Fruit fly (Drosophila melanogaster) whole organism, embryonic: ENCODE results near the gene CG10089.

Experiments
- Antp ChIP-seq: fragments of 200-800 bp; sonication (Bioruptor generic); optimal IDR thresholded peaks from 3 replicates; lab custom pipeline; 2016; ENCODE audit warnings: missing biosample characterization, missing genetic modification characterization
- CG11398 ChIP-seq: fragments of 200-800 bp; sonication (Bioruptor generic); optimal IDR thresholded peaks from 2 replicates; lab custom pipeline; 2016; ENCODE audit warnings: missing biosample characterization, missing genetic modification characterization
- CG14441 ChIP-seq: fragments of 200-800 bp; sonication (Bioruptor generic); IDR thresholded peaks from 2 replicates; pipeline ENCODE4 v1.3.6; 2022; ENCODE audit warnings: missing biosample characterization, missing genetic modification characterization
- CG15601 ChIP-seq: fragments of 200-800 bp; sonication (Bioruptor generic); optimal IDR thresholded peaks from 3 replicates; lab custom pipeline; 2019; ENCODE audit warnings: missing biosample characterization, mild to moderate bottlenecking, missing genetic modification characterization, moderate library complexity
- CG1602 ChIP-seq: fragments of 200-800 bp; sonication (Bioruptor generic); optimal IDR thresholded peaks from 3 replicates; lab custom pipeline; 2016; ENCODE audit warnings: missing biosample characterization, missing genetic modification characterization
- CG1603 ChIP-seq: fragments of 200-800 bp; sonication (Bioruptor generic); optimal IDR thresholded peaks from 2 replicates; lab custom pipeline; 2019; ENCODE audit warnings: missing biosample characterization, mild to moderate bottlenecking, missing genetic modification characterization, moderate library complexity
- CG16779 ChIP-seq: fragments of 200-800 bp; sonication (Bioruptor generic); IDR thresholded peaks from 2 replicates; pipeline ENCODE4 v1.3.6; 2022; ENCODE audit warnings: missing biosample characterization, missing genetic modification characterization
- CG18011 ChIP-seq: fragments of 200-800 bp; sonication (Bioruptor generic); optimal IDR thresholded peaks from 2 replicates; lab custom pipeline; 2017; ENCODE audit warnings: missing biosample characterization, missing genetic modification characterization, mild to moderate bottlenecking, moderate library complexity, missing genotype
- CG2199 ChIP-seq: fragments of 200-800 bp; sonication (Bioruptor generic); IDR thresholded peaks from 3 replicates; pipeline ENCODE4 v1.3.6; 2022; ENCODE audit warnings: missing biosample characterization, missing genetic modification characterization
- CG32532 ChIP-seq: fragments of 200-800 bp; sonication (Bioruptor generic); IDR thresholded peaks from 2 replicates; pipeline ENCODE4 v1.3.6; 2022; ENCODE audit warnings: missing biosample characterization, missing genetic modification characterization
- CG34224 ChIP-seq: fragments of 200-800 bp; sonication (Bioruptor generic); IDR thresholded peaks from 3 replicates; pipeline ENCODE4 v1.3.6; 2022; ENCODE audit warnings: missing biosample characterization, missing genetic modification characterization; ENCODE audit not compliant: partially characterized antibody
- CG34422 ChIP-seq: fragments of 200-800 bp; sonication (Bioruptor generic); IDR thresholded peaks from 3 replicates; pipeline ENCODE4 v1.3.6; 2022; ENCODE audit warnings: missing biosample characterization, missing genetic modification characterization
- CG43689 ChIP-seq: fragments of 200-800 bp; sonication (Bioruptor generic); IDR thresholded peaks from 2 replicates; pipeline ENCODE4 v1.3.6; 2022; ENCODE audit warnings: missing biosample characterization, missing genetic modification characterization
- CG4404 ChIP-seq: fragments of 200-800 bp; sonication (Bioruptor generic); IDR thresholded peaks from 2 replicates; pipeline ENCODE4 v1.3.6; 2022; ENCODE audit warnings: missing biosample characterization, missing genetic modification characterization
- CG4707 ChIP-seq: fragments of 200-800 bp; sonication (Bioruptor generic); optimal IDR thresholded peaks from 2 replicates; lab custom pipeline; 2018; ENCODE audit warnings: missing biosample characterization, mild to moderate bottlenecking, missing genetic modification characterization, moderate library complexity
- CG6254 ChIP-seq: fragments of 200-800 bp; sonication (Bioruptor generic); optimal IDR thresholded peaks from 3 replicates; lab custom pipeline; 2017; ENCODE audit warnings: mild to moderate bottlenecking, missing biosample characterization, missing genetic modification reagents, missing genetic modification characterization
- CG6854 ChIP-seq: fragments of 200-800 bp; sonication (Bioruptor generic); optimal IDR thresholded peaks from 3 replicates; lab custom pipeline; 2017; ENCODE audit warnings: missing biosample characterization, mild to moderate bottlenecking, missing genetic modification characterization
- CG8281 ChIP-seq: fragments of 200-800 bp; sonication (Bioruptor generic); optimal IDR thresholded peaks from 2 replicates; lab custom pipeline; 2018; ENCODE audit warnings: missing biosample characterization, mild to moderate bottlenecking, missing genetic modification characterization, moderate library complexity
- CG9797 ChIP-seq: fragments of 200-800 bp; sonication (Bioruptor generic); optimal IDR thresholded peaks from 3 replicates; lab custom pipeline; 2018; ENCODE audit warnings: missing biosample characterization, mild to moderate bottlenecking, missing genetic modification characterization
- CG9817 ChIP-seq: fragments of 200-800 bp; sonication (Bioruptor generic); optimal IDR thresholded peaks from 2 replicates; lab custom pipeline; 2018; ENCODE audit warnings: missing biosample characterization, mild to moderate bottlenecking, missing genetic modification characterization, moderate library complexity
- CkIIα-i1 ChIP-seq: fragments of 200-800 bp; sonication (Bioruptor generic); IDR thresholded peaks from 2 replicates; pipeline ENCODE4 v1.3.6; 2022; ENCODE audit warnings: missing biosample characterization, missing genetic modification characterization
- D19A ChIP-seq: fragments of 200-800 bp; optimal IDR thresholded peaks from 3 replicates; lab custom pipeline; 2019; ENCODE audit warnings: missing biosample characterization, mild to moderate bottlenecking, missing genetic modification characterization, moderate library complexity
- D19B ChIP-seq: fragments of 200-800 bp; sonication (Bioruptor generic); optimal IDR thresholded peaks from 2 replicates; lab custom pipeline; 2017; ENCODE audit warnings: missing biosample characterization, mild to moderate bottlenecking, missing genetic modification characterization
- E2f1 ChIP-seq: fragments of 200-800 bp; sonication (Bioruptor generic); IDR thresholded peaks from 2 replicates; pipeline ENCODE4 v1.3.6; 2022; ENCODE audit warnings: missing biosample characterization, missing genetic modification characterization
- GATAe ChIP-seq: fragments of 200-800 bp; sonication (Bioruptor generic); conservative IDR thresholded peaks from 2 replicates; pipeline ENCODE4 v1.3.6; 2022; ENCODE audit warnings: missing biosample characterization, missing genetic modification characterization
- H2.0 ChIP-seq: fragments of 200-800 bp; sonication (Bioruptor generic); IDR thresholded peaks from 2 replicates; pipeline ENCODE4 v1.3.6; 2022; ENCODE audit warnings: missing biosample characterization, missing genetic modification characterization
- Max ChIP-seq: fragments of 200-800 bp; sonication (Bioruptor generic); optimal IDR thresholded peaks from 2 replicates; lab custom pipeline; 2016; ENCODE audit warnings: missing biosample characterization, mild to moderate bottlenecking, missing genetic modification characterization
- Ptx1 ChIP-seq: fragments of 200-800 bp; sonication (Bioruptor generic); IDR thresholded peaks from 2 replicates; pipeline ENCODE4 v1.3.6; 2022; ENCODE audit warnings: missing biosample characterization, missing genetic modification characterization
- Sin3A ChIP-seq: fragments of >200 bp; optimal IDR thresholded peaks from 2 replicates; lab custom pipeline; 2018
- Spps ChIP-seq: fragments of 200-800 bp; sonication (Bioruptor generic); optimal IDR thresholded peaks from 2 replicates; lab custom pipeline; 2018; ENCODE audit warnings: missing biosample characterization, mild to moderate bottlenecking, missing genetic modification characterization
- ash1 ChIP-seq: fragments of 200-800 bp; sonication (Bioruptor generic); optimal IDR thresholded peaks from 2 replicates; lab custom pipeline; 2018; ENCODE audit warnings: missing biosample characterization, mild to moderate bottlenecking, missing genetic modification characterization
- chn ChIP-seq: fragments of 200-800 bp; sonication (Bioruptor generic); optimal IDR thresholded peaks from 2 replicates; lab custom pipeline; 2016; ENCODE audit warnings: missing biosample characterization, missing genetic modification characterization
- corto ChIP-seq: fragments of 200-800 bp; sonication (Bioruptor generic); optimal IDR thresholded peaks from 2 replicates; lab custom pipeline; 2016; ENCODE audit warnings: missing biosample characterization, mild to moderate bottlenecking, missing genetic modification characterization, moderate library complexity
- crp ChIP-seq, 2 experiments: fragments of 200-800 bp; sonication (Bioruptor generic); optimal IDR thresholded peaks; 2 replicates in 1 of 2; 3 replicates in 1 of 2; lab custom pipeline; 2017; ENCODE audit warnings: missing biosample characterization in 2 of 2, missing genetic modification characterization in 2 of 2, mild to moderate bottlenecking in 1 of 2, moderate library complexity in 1 of 2
- da ChIP-seq: fragments of 200-800 bp; sonication (Bioruptor generic); optimal IDR thresholded peaks from 2 replicates; lab custom pipeline; 2016; ENCODE audit warnings: missing biosample characterization, missing genetic modification characterization
- eve ChIP-seq, 2 experiments: fragments of >200 bp; optimal IDR thresholded peaks; 2 replicates each; lab custom pipeline; 2017; ENCODE audit warnings: missing biosample characterization in 2 of 2, missing genetic modification characterization in 2 of 2
- exex ChIP-seq: fragments of 200-800 bp; sonication (Bioruptor generic); optimal IDR thresholded peaks from 4 replicates; lab custom pipeline; 2018; ENCODE audit warnings: missing biosample characterization, mild to moderate bottlenecking, missing genetic modification characterization, moderate library complexity
- gem ChIP-seq: fragments of 200-800 bp; sonication (Bioruptor generic); optimal IDR thresholded peaks from 2 replicates; lab custom pipeline; 2019; ENCODE audit warnings: missing biosample characterization, mild to moderate bottlenecking, missing genetic modification characterization, moderate library complexity
- hb ChIP-seq: fragments of 200-800 bp; sonication (Bioruptor generic); IDR thresholded peaks from 3 replicates; pipeline ENCODE4 v1.3.6; 2022; ENCODE audit warnings: missing biosample characterization, missing genetic modification characterization; ENCODE audit not compliant: partially characterized antibody
- lmd ChIP-seq: fragments of 200-800 bp; sonication (Bioruptor generic); IDR thresholded peaks from 2 replicates; pipeline ENCODE4 v1.3.6; 2022; ENCODE audit warnings: missing biosample characterization, missing genetic modification characterization
- nerfin-1 ChIP-seq: fragments of 200-800 bp; sonication (Bioruptor generic); optimal IDR thresholded peaks from 3 replicates; lab custom pipeline; 2019; ENCODE audit warnings: missing biosample characterization, mild to moderate bottlenecking, missing genetic modification characterization, moderate library complexity
- otp ChIP-seq: fragments of 200-800 bp; sonication (Bioruptor generic); IDR thresholded peaks from 3 replicates; pipeline ENCODE4, ENCODE4 v1.3.6; 2022; ENCODE audit warnings: missing biosample characterization, missing genetic modification characterization
- rib ChIP-seq: fragments of 200-800 bp; sonication (Bioruptor generic); IDR thresholded peaks from 2 replicates; pipeline ENCODE4 v1.3.6; 2022; ENCODE audit warnings: missing biosample characterization, missing genetic modification characterization
- run ChIP-seq: fragments of 200-800 bp; sonication (Bioruptor generic); optimal IDR thresholded peaks from 3 replicates; lab custom pipeline; 2018; ENCODE audit warnings: missing biosample characterization, mild to moderate bottlenecking, missing genetic modification characterization
- slou ChIP-seq: fragments of 200-800 bp; sonication (Bioruptor generic); optimal IDR thresholded peaks from 3 replicates; lab custom pipeline; 2016; ENCODE audit warnings: missing biosample characterization, missing genetic modification characterization
- sr ChIP-seq: fragments of 200-800 bp; sonication (Bioruptor generic); IDR thresholded peaks from 3 replicates; pipeline ENCODE4 v1.3.6; 2022; ENCODE audit warnings: missing biosample characterization, missing genetic modification characterization
- trem ChIP-seq: fragments of 200-800 bp; optimal IDR thresholded peaks from 3 replicates; lab custom pipeline; 2019; ENCODE audit warnings: missing biosample characterization, mild to moderate bottlenecking, missing genetic modification characterization, moderate library complexity
- twi ChIP-seq: fragments of 200-800 bp; optimal IDR thresholded peaks from 2 replicates; lab custom pipeline; 2019; ENCODE audit warnings: missing biosample characterization, mild to moderate bottlenecking, missing genetic modification characterization, moderate library complexity
- vfl ChIP-seq: fragments of 200-800 bp; sonication (Bioruptor generic); optimal IDR thresholded peaks from 2 replicates; lab custom pipeline; 2016; ENCODE audit warnings: missing biosample characterization, missing genetic modification characterization
- vnd ChIP-seq: fragments of 200-800 bp; sonication (Bioruptor generic); IDR thresholded peaks from 3 replicates; pipeline ENCODE4 v1.3.6; 2022; ENCODE audit warnings: missing biosample characterization, missing genetic modification characterization; ENCODE audit not compliant: partially characterized antibody

CG10089 gene

dm6 chr3L:13486041-13486859, 11.7 kb upstream of the CG10089 start, which contains the start of the genes Abp1 and Tgi (continued):
- no peak for TF ChIP-seq Spps
- no peak for TF ChIP-seq H2.0
- no peak for TF ChIP-seq E2f1 (GFP tag; lab: Robert Waterston, UW)
- no peak for TF ChIP-seq CG6254 (GFP tag; lab: Kevin White, UChicago)
- no peak for TF ChIP-seq GATAe (GFP tag; lab: Robert Waterston, UW)
- no peak for TF ChIP-seq CkIIα-i1 (GFP tag; lab: Robert Waterston, UW)
- TF ChIP-seq ash1 (GFP tag; lab: Kevin White, UChicago) = no peak
- TF ChIP-seq eve (GFP tag; optimal IDR thresholded peaks at IDR 0.05; lab: Kevin White, UChicago) = no peak
- no peak for TF ChIP-seq CG6854 (GFP tag; lab: Kevin White, UChicago)
- no peak for TF ChIP-seq trem (tag; lab: Kevin White, UChicago)
- peak; percentile 22; the same call in 1 of the 2 replicates for TF ChIP-seq Ptx1 (GFP tag; lab: Robert Waterston, UW)
- no peak for TF ChIP-seq Max (GFP tag; lab: Kevin White, UChicago)
- TF ChIP-seq CG8281 = no peak
- no peak for TF ChIP-seq lmd (GFP tag; lab: Robert Waterston, UW)
- peak; percentile 68; the same call in 1 of the 3 replicates for TF ChIP-seq CG34422
- TF ChIP-seq CG4707 (GFP tag; lab: Kevin White, UChicago) = no peak
- TF ChIP-seq nerfin-1 (tag; lab: Kevin White, UChicago) = no peak
- peak; percentile 32 for TF ChIP-seq chn (GFP tag; lab: Kevin White, UChicago)
- no peak for TF ChIP-seq CG2199
- no peak for TF ChIP-seq twi (tag; lab: Kevin White, UChicago)
- TF ChIP-seq run = no peak
- TF ChIP-seq exex (tag; lab: Kevin White, UChicago) = no peak
- TF ChIP-seq CG4404 = no peak
- no peak for TF ChIP-seq Sin3A
- peak; percentile 64 for TF ChIP-seq hb (GFP tag; lab: Robert Waterston, UW)
- no peak for TF ChIP-seq CG9797 (GFP tag; lab: Kevin White, UChicago)
- peak; percentile 13 for TF ChIP-seq CG1602
- TF ChIP-seq vnd (GFP tag; lab: Robert Waterston, UW) = peak; percentile 66
- TF ChIP-seq rib (GFP tag; lab: Robert Waterston, UW) = peak; percentile 66; the same call in 1 of the 2 replicates
- TF ChIP-seq D19B (GFP tag; lab: Kevin White, UChicago) = no peak
- no peak for TF ChIP-seq da (GFP tag; lab: Kevin White, UChicago)
- no peak for TF ChIP-seq CG18011 (GFP tag; lab: Kevin White, UChicago)
- TF ChIP-seq vfl (GFP tag; lab: Kevin White, UChicago) = no peak
- peak; percentile 47 for TF ChIP-seq Antp (GFP tag; lab: Kevin White, UChicago)
- TF ChIP-seq D19A (tag; lab: Kevin White, UChicago) = no peak
- peak; percentile 75 for TF ChIP-seq CG1603 (tag; lab: Kevin White, UChicago)
- TF ChIP-seq gem = peak; percentile 47
- TF ChIP-seq CG14441 (GFP tag; lab: Robert Waterston, UW) = no peak
- TF ChIP-seq CG34224 (GFP tag; lab: Robert Waterston, UW) = peak; percentile 77
- TF ChIP-seq slou (GFP tag; lab: Kevin White, UChicago) = no peak
- TF ChIP-seq sr (GFP tag; lab: Robert Waterston, UW) = peak; percentile 58; the same call in 1 of the 3 replicates
- TF ChIP-seq otp (GFP tag; lab: Robert Waterston, UW) = no peak
- TF ChIP-seq CG32532 (GFP tag; lab: Robert Waterston, UW) = peak; percentile 13; the same call in 1 of the 2 replicates
- no peak for TF ChIP-seq CG43689
- TF ChIP-seq crp (GFP tag; optimal IDR thresholded peaks at IDR 0.05; lab: Kevin White, UChicago) = no peak
- peak; percentile 49 for TF ChIP-seq CG15601
- no peak for TF ChIP-seq CG16779 (GFP tag; lab: Robert Waterston, UW)
- no peak for TF ChIP-seq CG11398 (GFP tag; lab: Kevin White, UChicago)
- TF ChIP-seq CG9817 (tag; lab: Kevin White, UChicago) = peak; percentile 36
- no peak for TF ChIP-seq corto (GFP tag; lab: Kevin White, UChicago)
